Fruit fly (Drosophila melanogaster) Kc167 (cell line): ENCODE results near the gene CG4069.

Source experiments
- h ChIP-seq: fragments of >200 bp; optimal IDR thresholded peaks from 3 replicates; lab custom pipeline; 2018; ENCODE audit warnings: missing external identifiers
- insv ChIP-seq: fragments of >200 bp; optimal IDR thresholded peaks from 3 replicates; lab custom pipeline; 2018; ENCODE audit warnings: missing external identifiers
- psq ChIP-seq: fragments of >200 bp; optimal IDR thresholded peaks from 2 replicates; lab custom pipeline; 2017; ENCODE audit warnings: missing external identifiers
- ttk ChIP-seq: sonication (Bioruptor generic); optimal IDR thresholded peaks from 2 replicates; lab custom pipeline; 2017; ENCODE audit warnings: missing external identifiers

DNA sequence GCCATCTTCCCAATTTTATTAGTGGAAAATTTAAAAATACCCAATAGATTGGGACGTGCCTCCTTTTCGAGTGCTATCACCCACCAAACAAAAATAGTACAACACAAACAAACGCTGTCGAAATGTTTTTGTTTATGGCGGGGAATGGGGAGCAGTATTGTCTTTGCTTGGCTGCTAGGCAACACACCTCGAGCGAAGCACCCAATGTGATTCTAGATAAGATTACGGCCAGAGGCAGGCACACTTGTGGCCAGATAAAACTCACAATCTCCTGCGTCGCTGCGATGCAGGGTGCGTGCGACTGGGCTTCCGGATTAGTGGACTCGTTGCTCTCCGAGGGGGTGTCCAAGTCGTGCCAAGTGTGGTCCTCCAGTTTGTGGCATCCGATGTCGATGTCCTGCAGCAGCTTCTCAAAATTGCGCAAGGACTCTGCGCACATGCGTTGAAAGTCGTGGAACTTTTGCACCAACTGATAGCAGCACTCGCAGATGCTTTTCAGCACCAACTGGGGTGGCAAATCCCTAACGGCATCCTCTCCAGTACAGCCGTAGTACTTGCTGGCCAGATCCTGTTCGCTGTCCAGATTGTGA, 30.1 kb downstream of the CG4069 start:
- TF ChIP-seq psq (no peak), ttk (lab: Kevin White, UChicago) (no peak), h (no peak), insv (no peak)
